Worm (Caenorhabditis elegans) whole organism, L2 larva: Measurements from ENCODE around the gene cpt-2.

Experiments
- C34F6.9 ChIP-seq: fragments of 150-350 bp; optimal IDR thresholded peaks from 2 replicates; lab custom pipeline; 2014; ENCODE audit warnings: missing biosample characterization, missing genetic modification characterization
- F13H6.1 ChIP-seq: sonication (generic microtip); optimal IDR thresholded peaks from 2 replicates; lab custom pipeline; 2016; ENCODE audit warnings: missing genetic modification characterization, missing compliant biosample characterization
- Y55F3AM.14 ChIP-seq: fragments of 200-800 bp; sonication (Bioruptor generic); optimal IDR thresholded peaks from 2 replicates; lab custom pipeline; 2018; ENCODE audit warnings: mild to moderate bottlenecking, missing genetic modification characterization, missing compliant biosample characterization
- aly-2 ChIP-seq: fragments of 150-350 bp; optimal IDR thresholded peaks from 2 replicates; lab custom pipeline; 2014; ENCODE audit warnings: missing biosample characterization, missing genetic modification characterization
- ama-1 ChIP-seq: fragments of 150-350 bp; optimal IDR thresholded peaks from 2 replicates; lab custom pipeline; 2018; ENCODE audit warnings: inconsistent platforms
- blmp-1 ChIP-seq: sonication (generic microtip); optimal IDR thresholded peaks from 2 replicates; lab custom pipeline; 2017; ENCODE audit warnings: missing genetic modification characterization, mild to moderate bottlenecking, missing compliant biosample characterization, antibody characterized with exemption, moderate library complexity; ENCODE audit not compliant: insufficient read depth
- ceh-16 ChIP-seq: fragments of 150-350 bp; optimal IDR thresholded peaks from 2 replicates; lab custom pipeline; 2014; ENCODE audit warnings: missing biosample characterization, missing genetic modification characterization
- ceh-82 ChIP-seq: fragments of 150-350 bp; optimal IDR thresholded peaks from 2 replicates; lab custom pipeline; 2014; ENCODE audit warnings: missing biosample characterization, missing genetic modification characterization
- crh-2 ChIP-seq: sonication (generic microtip); optimal IDR thresholded peaks from 2 replicates; lab custom pipeline; 2017; ENCODE audit warnings: missing biosample characterization, missing genetic modification characterization
- dmd-4 ChIP-seq: sonication (generic microtip); optimal IDR thresholded peaks from 2 replicates; lab custom pipeline; 2017; ENCODE audit warnings: missing biosample characterization, missing genetic modification characterization
- egl-27 ChIP-seq: sonication (generic microtip); optimal IDR thresholded peaks from 3 replicates; lab custom pipeline; 2017; ENCODE audit warnings: missing biosample characterization, missing genetic modification reagents, missing genetic modification characterization
- elt-1 ChIP-seq: fragments of 150-350 bp; optimal IDR thresholded peaks from 2 replicates; lab custom pipeline; 2014; ENCODE audit warnings: missing biosample characterization, missing genetic modification characterization
- elt-3 ChIP-seq: sonication (generic microtip); optimal IDR thresholded peaks from 2 replicates; lab custom pipeline; 2017; ENCODE audit warnings: missing biosample characterization, missing genetic modification characterization
- fos-1 ChIP-seq: fragments of 150-350 bp; optimal IDR thresholded peaks from 2 replicates; lab custom pipeline; 2014; ENCODE audit warnings: missing biosample characterization, missing genetic modification characterization
- gmeb-1 ChIP-seq: fragments of 150-350 bp; optimal IDR thresholded peaks from 2 replicates; lab custom pipeline; 2014; ENCODE audit warnings: missing biosample characterization, missing genetic modification characterization
- lin-11 ChIP-seq: fragments of 150-350 bp; sonication (generic microtip); optimal IDR thresholded peaks from 2 replicates; lab custom pipeline; 2014; ENCODE audit warnings: missing biosample characterization, missing genetic modification characterization, inconsistent platforms, mixed read lengths
- lsy-2 ChIP-seq, 2 experiments: fragments of 150-350 bp in 1 of 2; sonication (generic microtip) in 1 of 2; optimal IDR thresholded peaks; 2 replicates each; lab custom pipeline; 2014 to 2017; ENCODE audit warnings: missing biosample characterization in 2 of 2, missing genetic modification characterization in 2 of 2
- mab-5 ChIP-seq: fragments of 150-350 bp; optimal IDR thresholded peaks from 2 replicates; lab custom pipeline; 2014; ENCODE audit warnings: missing biosample characterization, missing genetic modification characterization
- mbf-1 ChIP-seq: sonication (generic microtip); optimal IDR thresholded peaks from 2 replicates; lab custom pipeline; 2017; ENCODE audit warnings: missing biosample characterization, missing genetic modification characterization
- mdl-1 ChIP-seq, 2 experiments: fragments of 150-350 bp in 1 of 2; sonication (generic microtip) in 1 of 2; optimal IDR thresholded peaks; 2 replicates each; lab custom pipeline; 2017; ENCODE audit warnings: missing biosample characterization in 2 of 2, missing genetic modification characterization in 2 of 2
- nhr-11 ChIP-seq: fragments of 150-350 bp; optimal IDR thresholded peaks from 2 replicates; lab custom pipeline; 2014; ENCODE audit warnings: missing biosample characterization, missing genetic modification characterization
- nhr-12 ChIP-seq: fragments of 150-350 bp; optimal IDR thresholded peaks from 2 replicates; lab custom pipeline; 2014; ENCODE audit warnings: missing biosample characterization, missing genetic modification characterization
- nhr-129 ChIP-seq: fragments of 150-350 bp; optimal IDR thresholded peaks from 2 replicates; lab custom pipeline; 2014; ENCODE audit warnings: missing biosample characterization, missing genetic modification characterization
- nhr-23 ChIP-seq: fragments of 150-350 bp; optimal IDR thresholded peaks from 2 replicates; lab custom pipeline; 2014; ENCODE audit warnings: missing biosample characterization, missing genetic modification reagents, missing genetic modification characterization
- nhr-237 ChIP-seq: fragments of 150-350 bp; optimal IDR thresholded peaks from 2 replicates; lab custom pipeline; 2014; ENCODE audit warnings: missing biosample characterization, missing genetic modification characterization
- nhr-25 ChIP-seq: fragments of 150-350 bp; sonication (generic microtip); optimal IDR thresholded peaks from 3 replicates; lab custom pipeline; 2014; ENCODE audit warnings: missing biosample characterization, missing genetic modification characterization
- sem-4 ChIP-seq: fragments of 150-350 bp; optimal IDR thresholded peaks from 2 replicates; lab custom pipeline; 2014; ENCODE audit warnings: missing biosample characterization, missing genetic modification reagents, missing genetic modification characterization
- skn-1 ChIP-seq: sonication (generic microtip); optimal IDR thresholded peaks from 2 replicates; lab custom pipeline; 2017; ENCODE audit warnings: missing biosample characterization, missing genetic modification characterization
- sma-3 ChIP-seq: sonication (generic microtip); optimal IDR thresholded peaks from 2 replicates; lab custom pipeline; 2016; ENCODE audit warnings: missing genetic modification reagents, missing genetic modification characterization, missing compliant biosample characterization
- snpc-4 ChIP-seq: fragments of 150-350 bp; optimal IDR thresholded peaks from 2 replicates; lab custom pipeline; 2014; ENCODE audit warnings: missing biosample characterization, missing genetic modification characterization
- unc-39 ChIP-seq: fragments of 150-350 bp; optimal IDR thresholded peaks from 2 replicates; lab custom pipeline; 2014; ENCODE audit warnings: missing biosample characterization, missing genetic modification characterization
- unc-55 ChIP-seq: fragments of 150-350 bp; sonication (generic microtip); optimal IDR thresholded peaks from 3 replicates; lab custom pipeline; 2014; ENCODE audit warnings: missing biosample characterization, missing genetic modification reagents, missing genetic modification characterization
- unc-62 ChIP-seq: fragments of 150-350 bp; optimal IDR thresholded peaks from 2 replicates; lab custom pipeline; 2014; ENCODE audit warnings: missing biosample characterization, missing genetic modification reagents, missing genetic modification characterization
- zag-1 ChIP-seq: fragments of 150-350 bp; optimal IDR thresholded peaks from 2 replicates; lab custom pipeline; 2014; ENCODE audit warnings: missing biosample characterization, missing genetic modification characterization
- ztf-1 ChIP-seq: fragments of 200-800 bp; sonication (Bioruptor generic); conservative IDR thresholded peaks from 2 replicates; pipeline ENCODE4 v1.3.6; 2022; ENCODE audit warnings: missing genetic modification characterization, missing compliant biosample characterization
- ztf-11 ChIP-seq: sonication (generic microtip); optimal IDR thresholded peaks from 2 replicates; lab custom pipeline; 2017; ENCODE audit warnings: missing biosample characterization, missing genetic modification characterization
- ztf-4 ChIP-seq: fragments of 150-350 bp; optimal IDR thresholded peaks from 2 replicates; lab custom pipeline; 2014; ENCODE audit warnings: missing biosample characterization, missing genetic modification characterization

Gene cpt-2

DNA sequence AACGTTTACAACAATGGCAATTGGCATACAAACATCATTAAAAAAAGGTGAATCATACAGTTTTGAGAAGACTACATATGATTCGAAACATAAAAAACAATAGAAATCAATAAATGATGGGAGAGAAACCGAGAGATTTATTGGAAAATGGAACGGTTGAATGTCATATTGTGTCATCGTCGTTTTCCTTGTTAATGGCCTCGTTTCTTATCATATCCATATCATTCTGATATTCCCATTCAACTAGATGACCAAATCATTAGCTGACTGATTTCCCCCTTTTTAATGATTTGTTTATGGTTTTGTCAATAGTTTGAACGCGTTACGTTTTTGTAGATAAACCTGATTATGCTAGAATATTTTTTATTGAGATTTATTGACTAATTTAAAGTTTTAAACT is 4.7 kb upstream of the cpt-2 start:
- TF ChIP-seq ceh-16 (no peak), ceh-82 (no peak), sma-3 (GFP tag; lab: Kevin White, UChicago) (peak; percentile 29), fos-1 (tag; lab: Kevin White, UChicago) (peak; percentile 1), zag-1 (tag; lab: Kevin White, UChicago) (no peak)

DNA sequence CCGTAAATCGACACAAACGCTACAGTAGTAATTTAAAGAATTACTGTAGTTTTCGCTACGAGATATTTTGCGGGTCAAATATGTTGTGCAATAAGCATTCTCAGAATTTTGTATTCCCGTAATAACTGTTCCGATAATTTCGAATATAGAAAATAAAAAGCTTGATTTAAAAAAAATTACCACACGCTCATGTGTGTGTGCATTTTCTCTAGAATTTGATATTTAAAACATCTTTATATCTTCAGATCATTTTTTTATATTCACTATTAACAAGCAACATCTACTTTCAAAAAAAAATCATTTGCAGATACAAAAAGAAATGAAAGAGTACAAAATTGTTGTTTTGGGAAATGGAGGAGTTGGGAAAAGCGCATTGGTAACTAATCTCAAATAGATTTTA is 2.5 kb upstream of the cpt-2 start, which contains the start of gene rap-3:
Gene rap-3 (plus strand): TSS at position 301 of the 400 bp plus-strand sequence.
- TF ChIP-seq crh-2 (tag; lab: Kevin White, UChicago), result no peak
- TF ChIP-seq gmeb-1 (tag; lab: Kevin White, UChicago), result no peak
- no peak for TF ChIP-seq ceh-16
- no peak for TF ChIP-seq C34F6.9 (tag; lab: Kevin White, UChicago)
- TF ChIP-seq nhr-129 (tag; lab: Kevin White, UChicago), result no peak

ce11 chrIV:11178495-11178894 is 950 bp upstream of the cpt-2 start, which contains the start of gene C08F8.9:
Gene C08F8.9 (minus strand): TSS chrIV:11178595.
- TF ChIP-seq nhr-11 (tag; lab: Kevin White, UChicago) (no peak), sem-4 (tag; lab: Kevin White, UChicago) (no peak), F13H6.1 (tag; lab: Kevin White, UChicago) (no peak), skn-1 (tag; lab: Kevin White, UChicago) (no peak), ztf-4 (tag; lab: Kevin White, UChicago) (no peak), ztf-1 (GFP tag; lab: Robert Waterston, UW) (no peak), mdl-1 (tag; optimal IDR thresholded peaks at IDR 0.05; lab: Kevin White, UChicago) (no peak), egl-27 (tag; lab: Kevin White, UChicago) (no peak), nhr-129 (tag; lab: Kevin White, UChicago) (no peak), ceh-82 (no peak), unc-39 (tag; lab: Kevin White, UChicago) (no peak), elt-3 (tag; lab: Kevin White, UChicago) (no peak), mab-5 (tag; lab: Kevin White, UChicago) (no peak), ztf-11 (tag; lab: Kevin White, UChicago) (no peak), nhr-23 (tag; lab: Kevin White, UChicago) (no peak)

DNA sequence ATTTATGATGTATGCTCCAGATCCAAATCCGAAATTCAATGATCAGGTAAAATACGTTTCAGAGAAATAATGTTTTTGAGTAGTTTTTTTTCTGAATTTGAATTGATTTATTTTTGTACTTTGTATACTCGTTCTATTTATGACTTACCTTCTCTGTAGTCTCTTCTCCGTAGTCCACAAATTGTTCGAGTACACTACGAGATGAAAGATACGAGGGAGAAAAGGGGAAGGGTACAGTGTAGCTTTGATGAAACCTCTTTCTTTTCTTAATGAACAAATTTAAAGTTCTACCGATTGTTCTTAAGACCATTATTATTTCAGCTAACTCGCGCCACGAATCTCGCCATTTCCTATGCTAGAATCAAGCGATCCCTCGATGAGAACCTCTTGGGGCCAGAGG is 632 bp downstream of the cpt-2 start:
- TF ChIP-seq unc-55, result no peak
- no peak for TF ChIP-seq nhr-25 (tag; lab: Kevin White, UChicago)
- TF ChIP-seq fos-1 (tag; lab: Kevin White, UChicago), result peak; percentile 0
- peak; percentile 6 for TF ChIP-seq crh-2 (tag; lab: Kevin White, UChicago)
- TF ChIP-seq lsy-2 (tag; optimal IDR thresholded peaks at IDR 0.05; lab: Kevin White, UChicago), result no peak
- TF ChIP-seq snpc-4 (tag; lab: Kevin White, UChicago), result no peak
- no peak for TF ChIP-seq unc-62 (GFP tag; lab: Kevin White, UChicago)
- no peak for TF ChIP-seq dmd-4 (tag; lab: Kevin White, UChicago)
- TF ChIP-seq C34F6.9 (tag; lab: Kevin White, UChicago), result no peak

DNA sequence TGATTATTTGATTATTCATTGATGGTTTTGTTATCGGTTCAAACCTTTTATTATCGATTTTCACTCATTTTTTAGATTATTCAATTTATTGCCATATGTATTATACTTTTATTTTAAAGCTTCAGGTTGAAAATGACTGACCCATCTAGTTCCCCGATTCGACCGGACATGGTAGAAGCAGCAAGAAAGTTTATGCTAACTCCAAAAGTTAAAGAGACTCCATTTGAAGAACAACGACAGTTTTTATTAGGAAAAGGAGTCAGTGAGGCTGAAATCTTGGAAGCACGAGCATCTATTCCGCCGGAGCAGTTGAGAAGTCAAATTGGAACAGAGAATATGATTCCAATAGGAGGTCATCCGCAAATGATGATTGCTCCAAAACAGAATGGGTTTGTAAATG is 3.6 kb downstream of the cpt-2 start, which contains the start of gene prx-14:
Gene prx-14 (plus strand): TSS at position 120 of the 400 bp plus-strand sequence.
- TF ChIP-seq unc-55 (no peak), fos-1 (tag; lab: Kevin White, UChicago) (peak; percentile 30), egl-27 (tag; lab: Kevin White, UChicago) (no peak), nhr-12 (no peak)

DNA sequence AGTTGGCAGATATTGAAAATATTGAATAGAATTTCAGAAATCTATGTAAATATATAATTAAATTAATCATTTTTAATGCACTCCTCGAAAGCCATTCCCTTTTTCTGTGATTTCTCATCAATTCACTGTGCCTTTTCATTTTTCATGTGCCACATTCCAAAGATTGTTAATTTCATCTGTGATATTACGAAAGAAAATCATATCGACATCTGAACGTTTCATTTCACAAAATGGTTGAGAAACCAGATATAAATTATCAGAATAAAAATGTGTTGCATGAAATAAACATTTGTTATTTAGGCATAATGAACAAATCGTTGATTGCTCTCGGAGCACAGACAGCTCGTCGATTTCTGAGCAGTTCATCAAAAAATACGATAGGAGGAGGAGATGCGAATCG is 4.5 kb downstream of the cpt-2 start, which contains the start of gene nuaf-3:
Gene nuaf-3 (plus strand): TSS at position 301 of the 400 bp plus-strand sequence.
- no peak for TF ChIP-seq blmp-1 (tag; lab: Kevin White, UChicago)
- TF ChIP-seq C34F6.9 (tag; lab: Kevin White, UChicago), result no peak
- no peak for TF ChIP-seq elt-1 (tag; lab: Kevin White, UChicago)
- TF ChIP-seq aly-2 (tag; lab: Kevin White, UChicago), result no peak
- no peak for TF ChIP-seq mbf-1 (tag; lab: Kevin White, UChicago)
- no peak for TF ChIP-seq mdl-1 (tag; optimal IDR thresholded peaks at IDR 0.05; lab: Kevin White, UChicago)
- no peak for TF ChIP-seq ama-1
- TF ChIP-seq elt-3 (tag; lab: Kevin White, UChicago), result no peak
- TF ChIP-seq lin-11 (tag; lab: Kevin White, UChicago), result no peak
- TF ChIP-seq snpc-4 (tag; lab: Kevin White, UChicago), result no peak
- TF ChIP-seq mab-5 (tag; lab: Kevin White, UChicago), result no peak
- no peak for TF ChIP-seq Y55F3AM.14
- TF ChIP-seq sem-4 (tag; lab: Kevin White, UChicago), result no peak
- TF ChIP-seq nhr-237 (tag; lab: Kevin White, UChicago), result no peak
- no peak for TF ChIP-seq ceh-82
